Fruit fly (Drosophila melanogaster) whole organism: Measurements from ENCODE around the gene CG8852.

ENCODE experiments used
- CG8478 ChIP-seq: fragments of >200 bp; optimal IDR thresholded peaks from 2 replicates; lab custom pipeline; 2018; ENCODE audit warnings: inconsistent platforms
- Dll ChIP-seq: fragments of >200 bp; optimal IDR thresholded peaks from 2 replicates; lab custom pipeline; 2017
- EcR ChIP-seq, 2 experiments: fragments of >200 bp; optimal IDR thresholded peaks; 2 replicates each; lab custom pipeline; 2017; ENCODE audit warnings: missing biosample characterization in 2 of 2, missing genetic modification characterization in 2 of 2, missing genetic modification reagents in 2 of 2
- pan ChIP-seq: fragments of >200 bp; optimal IDR thresholded peaks from 2 replicates; lab custom pipeline; 2017
- psq ChIP-seq: fragments of >200 bp; optimal IDR thresholded peaks from 2 replicates; lab custom pipeline; 2017
- usp ChIP-seq: fragments of >200 bp; optimal IDR thresholded peaks from 2 replicates; lab custom pipeline; 2017; ENCODE audit warnings: missing biosample characterization, missing genetic modification characterization, mixed read lengths

CG8852 gene

DNA sequence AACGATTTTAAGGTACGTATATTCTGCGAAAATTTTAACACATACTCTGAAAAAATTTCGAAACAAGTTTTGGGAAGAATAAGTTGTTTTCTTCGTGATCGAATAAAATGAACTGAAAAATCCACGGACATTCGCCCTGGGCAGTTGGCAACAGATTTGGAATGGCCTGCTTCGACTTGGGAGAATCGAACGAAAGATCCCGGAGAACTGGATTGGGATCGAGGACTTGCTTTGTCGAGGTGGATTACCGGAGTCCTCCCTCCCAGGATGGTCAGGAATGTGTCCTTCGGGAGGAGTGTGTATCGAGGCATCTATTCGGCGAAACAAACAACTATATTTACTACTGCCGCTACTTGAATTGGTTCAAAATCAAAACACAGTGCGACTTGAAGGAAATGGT, 5.4 kb upstream of the CG8852 start, which contains the start of the genes CG3213 and CG8851:
TSS of gene CG3213 (minus strand) at position 101 of the 400 bp plus-strand sequence.
TSS of gene CG8851 (plus strand) at position 127 of the 400 bp plus-strand sequence.
- TF ChIP-seq Dll (lab: Kevin White, UChicago) = no peak
- TF ChIP-seq EcR (GFP tag; optimal IDR thresholded peaks at IDR 0.05; lab: Kevin White, UChicago) = no peak
- no peak for TF ChIP-seq psq (lab: Kevin White, UChicago)
- TF ChIP-seq CG8478 = no peak
- no peak for TF ChIP-seq pan
- TF ChIP-seq usp (GFP tag; lab: Kevin White, UChicago) = no peak

dm6 chr2L:3523956-3524355, 975 bp upstream of the CG8852 start, which contains the start of gene Sr-CIV:
Sr-CIV (minus strand) TSS chr2L:3524056.
- TF ChIP-seq CG8478 (no peak), Dll (lab: Kevin White, UChicago) (no peak), usp (GFP tag; lab: Kevin White, UChicago) (no peak), pan (no peak), EcR (GFP tag; optimal IDR thresholded peaks at IDR 0.05; lab: Kevin White, UChicago) (no peak), psq (lab: Kevin White, UChicago) (no peak)

DNA sequence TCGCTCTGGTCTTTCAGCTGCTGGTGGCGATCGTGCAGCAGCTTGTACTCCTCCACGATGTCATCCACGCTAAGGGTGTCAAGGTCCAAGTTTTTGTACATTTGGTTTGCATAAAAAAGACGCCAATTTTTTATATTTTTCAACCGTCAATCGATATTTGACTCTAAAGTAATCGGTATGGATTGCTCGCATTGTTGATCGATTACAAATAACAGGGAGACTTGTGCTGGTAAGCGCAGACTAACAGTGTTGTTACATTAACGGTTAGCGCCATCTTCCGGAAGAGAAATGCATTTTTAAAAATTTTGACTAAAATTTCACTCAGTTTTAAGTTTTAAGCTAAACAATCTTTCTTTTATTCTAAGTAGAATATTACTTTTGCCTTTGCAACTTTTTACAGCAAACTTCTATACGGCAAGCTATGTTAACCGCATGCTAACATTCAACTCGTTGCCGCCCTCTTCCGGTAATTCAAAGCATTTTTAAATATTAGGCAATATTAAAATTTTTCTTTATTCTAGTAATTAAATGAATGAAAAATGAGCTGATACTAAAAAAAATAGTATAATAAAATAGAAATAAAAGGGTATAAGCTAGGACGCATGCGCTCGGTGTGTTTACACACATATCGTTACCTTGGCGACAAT, 5.4 kb downstream of the CG8852 start, which contains the start of the genes Spindly and IFT57:
TSS of gene Spindly (minus strand) at position 132 of the 647 bp plus-strand sequence.
TSS of gene IFT57 (plus strand) at position 604 of the 647 bp plus-strand sequence.
- TF ChIP-seq Dll (lab: Kevin White, UChicago) = no peak
- no peak for TF ChIP-seq usp (GFP tag; lab: Kevin White, UChicago)
- no peak for TF ChIP-seq pan
- no peak for TF ChIP-seq psq (lab: Kevin White, UChicago)

dm6 chr2L:3532973-3533525, 8.1 kb downstream of the CG8852 start:
- TF ChIP-seq pan (no peak), psq (lab: Kevin White, UChicago) (no peak), CG8478 (no peak), EcR (GFP tag; optimal IDR thresholded peaks at IDR 0.05; lab: Kevin White, UChicago) (no peak), Dll (lab: Kevin White, UChicago) (no peak), usp (GFP tag; lab: Kevin White, UChicago) (no peak)

- TF ChIP-seq pan = no peak
- no peak for TF ChIP-seq usp (GFP tag; lab: Kevin White, UChicago)
- TF ChIP-seq Dll (lab: Kevin White, UChicago) = peak; percentile 74
Observed at dm6 chr2L:3534227-3534842, 9.4 kb downstream of the CG8852 start.

DNA sequence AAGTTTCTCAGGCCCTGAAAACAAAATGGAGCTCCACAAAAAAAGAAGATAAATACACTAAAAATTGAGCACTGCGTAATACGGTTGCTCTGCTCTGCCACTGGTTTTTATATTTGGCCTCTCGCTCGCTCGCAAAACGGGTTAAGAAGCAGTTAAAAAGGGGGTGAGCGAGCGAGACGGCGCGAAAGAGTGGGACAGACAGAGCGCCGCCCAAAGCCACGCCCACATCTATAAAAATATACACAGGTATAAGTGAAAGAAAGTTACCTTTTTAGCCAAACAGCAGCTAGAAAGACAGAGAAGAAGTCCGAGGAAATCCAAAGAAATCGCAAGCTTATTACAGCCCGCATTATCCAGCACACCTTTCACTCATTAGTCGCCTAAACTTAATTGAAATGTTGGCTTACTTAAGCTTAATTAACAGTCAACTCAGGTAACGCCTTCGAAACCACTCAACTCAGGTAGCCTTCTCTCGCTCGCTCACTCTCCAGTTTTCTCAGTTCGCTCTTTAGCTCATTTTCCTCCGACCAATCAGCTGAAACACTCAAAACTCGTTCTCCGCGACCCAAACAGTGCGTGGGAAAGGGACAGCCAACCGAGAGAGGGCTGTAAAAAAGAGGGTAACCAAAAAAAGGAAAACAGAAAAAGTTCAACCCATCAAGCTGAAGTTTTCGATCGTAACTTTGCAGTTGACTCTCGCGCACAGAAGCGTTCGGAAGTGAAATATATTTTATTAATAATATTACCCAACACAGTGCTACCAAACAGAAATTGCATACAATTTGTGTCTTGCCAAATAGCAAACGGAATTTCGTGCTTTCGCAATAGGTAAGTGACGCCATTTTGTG, 13.9 kb downstream of the CG8852 start, which contains the start of gene drm:
TSS of gene drm (plus strand) at position 684 of the 848 bp plus-strand sequence.
- TF ChIP-seq CG8478 (peak; percentile 62), usp (GFP tag; lab: Kevin White, UChicago) (no peak), EcR (GFP tag; optimal IDR thresholded peaks at IDR 0.05; lab: Kevin White, UChicago) (no peak), Dll (lab: Kevin White, UChicago) (peak; percentile 64), psq (lab: Kevin White, UChicago) (no peak), pan (no peak)

dm6 chr2L:3539412-3539743, 14.4 kb downstream of the CG8852 start:
- TF ChIP-seq psq (lab: Kevin White, UChicago) = no peak
- TF ChIP-seq CG8478 = no peak
- no peak for TF ChIP-seq usp (GFP tag; lab: Kevin White, UChicago)
- TF ChIP-seq EcR (GFP tag; optimal IDR thresholded peaks at IDR 0.05; lab: Kevin White, UChicago) = no peak
- no peak for TF ChIP-seq pan
- no peak for TF ChIP-seq Dll (lab: Kevin White, UChicago)

dm6 chr2L:3539996-3540395, 15.1 kb downstream of the CG8852 start:
- TF ChIP-seq psq (lab: Kevin White, UChicago) = no peak
- no peak for TF ChIP-seq usp (GFP tag; lab: Kevin White, UChicago)
- no peak for TF ChIP-seq pan
- peak; percentile 61 for TF ChIP-seq CG8478

DNA sequence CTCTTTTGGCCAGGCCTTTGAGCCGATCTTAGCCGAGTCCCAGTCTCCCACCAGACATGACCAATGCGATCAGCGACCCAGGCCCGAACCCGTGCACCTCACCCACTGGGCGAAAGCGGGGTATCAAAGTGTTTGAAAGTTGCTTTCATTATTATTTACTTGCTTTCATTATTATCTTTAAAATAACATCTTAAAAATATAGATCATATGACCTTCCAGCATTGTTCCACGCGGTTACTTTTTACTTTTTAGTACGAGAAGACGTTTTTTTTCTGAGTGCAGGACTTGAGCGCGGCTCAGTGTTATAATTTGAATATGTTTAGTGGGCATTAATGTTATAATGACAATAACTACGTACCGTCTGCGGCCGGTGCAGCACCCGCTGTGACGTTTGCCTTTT, 18.1 kb downstream of the CG8852 start:
- TF ChIP-seq usp (GFP tag; lab: Kevin White, UChicago) (no peak), EcR (GFP tag; optimal IDR thresholded peaks at IDR 0.05; lab: Kevin White, UChicago) (no peak)

dm6 chr2L:3545033-3545666, 20.2 kb downstream of the CG8852 start:
- TF ChIP-seq CG8478 (no peak), Dll (lab: Kevin White, UChicago) (peak; percentile 100), usp (GFP tag; lab: Kevin White, UChicago) (no peak)

dm6 chr2L:3547512-3547911, 22.6 kb downstream of the CG8852 start:
- TF ChIP-seq EcR (GFP tag; optimal IDR thresholded peaks at IDR 0.05; lab: Kevin White, UChicago) = no peak
- TF ChIP-seq Dll (lab: Kevin White, UChicago) = no peak
- no peak for TF ChIP-seq psq (lab: Kevin White, UChicago)
- no peak for TF ChIP-seq CG8478
- no peak for TF ChIP-seq pan
- no peak for TF ChIP-seq usp (GFP tag; lab: Kevin White, UChicago)
